Fruit fly (Drosophila melanogaster) whole organism, embryonic: ENCODE results near the gene CG11085.

Experiments used
- B-H1 ChIP-seq: fragments of 200-800 bp; sonication (Bioruptor generic); IDR thresholded peaks from 3 replicates; pipeline ENCODE4 v1.3.6; 2022; ENCODE audit warnings: missing biosample characterization, missing genetic modification characterization
- CG10267 ChIP-seq: fragments of 200-800 bp; sonication (Bioruptor generic); optimal IDR thresholded peaks from 2 replicates; lab custom pipeline; 2018; ENCODE audit warnings: missing biosample characterization, mild to moderate bottlenecking, missing genetic modification characterization, moderate library complexity
- CG10431 ChIP-seq: fragments of 200-800 bp; sonication (Bioruptor generic); optimal IDR thresholded peaks from 3 replicates; lab custom pipeline; 2018; ENCODE audit warnings: missing biosample characterization, mild to moderate bottlenecking, missing genetic modification characterization
- CG10462 ChIP-seq: fragments of 200-800 bp; sonication (Bioruptor generic); optimal IDR thresholded peaks from 2 replicates; lab custom pipeline; 2016; ENCODE audit warnings: missing biosample characterization, missing genetic modification characterization
- CG11247 ChIP-seq: fragments of 200-800 bp; sonication (Bioruptor generic); IDR thresholded peaks from 2 replicates; pipeline ENCODE4 v1.3.6; 2022; ENCODE audit warnings: missing biosample characterization, missing genetic modification characterization
- CG12236 ChIP-seq: fragments of 200-800 bp; sonication (Bioruptor generic); optimal IDR thresholded peaks from 2 replicates; lab custom pipeline; 2016; ENCODE audit warnings: missing biosample characterization, missing genetic modification characterization
- CG13123 ChIP-seq: fragments of 200-800 bp; sonication (Bioruptor generic); optimal IDR thresholded peaks from 2 replicates; lab custom pipeline; 2016; ENCODE audit warnings: missing biosample characterization, missing genetic modification characterization
- CG13296 ChIP-seq: fragments of 200-800 bp; sonication (Bioruptor generic); optimal IDR thresholded peaks from 3 replicates; lab custom pipeline; 2018; ENCODE audit warnings: missing biosample characterization, mild to moderate bottlenecking, missing genetic modification characterization
- CG18619 ChIP-seq: fragments of 200-800 bp; sonication (Bioruptor generic); optimal IDR thresholded peaks from 3 replicates; lab custom pipeline; 2017; ENCODE audit warnings: missing biosample characterization, mild to moderate bottlenecking, missing genetic modification characterization
- CG2199 ChIP-seq: fragments of 200-800 bp; sonication (Bioruptor generic); IDR thresholded peaks from 3 replicates; pipeline ENCODE4 v1.3.6; 2022; ENCODE audit warnings: missing biosample characterization, missing genetic modification characterization
- CG2712 ChIP-seq: fragments of 200-800 bp; optimal IDR thresholded peaks from 3 replicates; lab custom pipeline; 2019; ENCODE audit warnings: missing biosample characterization, mild to moderate bottlenecking, missing genetic modification characterization, moderate library complexity
- CG4854 ChIP-seq: fragments of 200-800 bp; sonication (Bioruptor generic); optimal IDR thresholded peaks from 2 replicates; lab custom pipeline; 2016; ENCODE audit warnings: missing biosample characterization, missing genetic modification characterization, inconsistent platforms
- CG6175 ChIP-seq: fragments of 200-800 bp; sonication (Bioruptor generic); IDR thresholded peaks from 3 replicates; pipeline ENCODE4 v1.3.6; 2022; ENCODE audit warnings: missing biosample characterization, missing genetic modification characterization
- CG7556 ChIP-seq: fragments of 200-800 bp; sonication (Bioruptor generic); optimal IDR thresholded peaks from 2 replicates; lab custom pipeline; 2017; ENCODE audit warnings: missing biosample characterization, mild to moderate bottlenecking, missing genetic modification characterization
- CG8359 ChIP-seq: fragments of 200-800 bp; sonication (Bioruptor generic); optimal IDR thresholded peaks from 2 replicates; lab custom pipeline; 2017; ENCODE audit warnings: missing biosample characterization, mild to moderate bottlenecking, missing genetic modification characterization, borderline replicate concordance
- CG9797 ChIP-seq: fragments of 200-800 bp; sonication (Bioruptor generic); optimal IDR thresholded peaks from 3 replicates; lab custom pipeline; 2018; ENCODE audit warnings: missing biosample characterization, mild to moderate bottlenecking, missing genetic modification characterization
- CG9817 ChIP-seq: fragments of 200-800 bp; sonication (Bioruptor generic); optimal IDR thresholded peaks from 2 replicates; lab custom pipeline; 2018; ENCODE audit warnings: missing biosample characterization, mild to moderate bottlenecking, missing genetic modification characterization, moderate library complexity
- CG9876 ChIP-seq: fragments of 200-800 bp; sonication (Bioruptor generic); optimal IDR thresholded peaks from 2 replicates; lab custom pipeline; 2016; ENCODE audit warnings: missing biosample characterization, missing genetic modification characterization
- CHES-1-like ChIP-seq: fragments of 200-800 bp; sonication (Bioruptor generic); optimal IDR thresholded peaks from 2 replicates; lab custom pipeline; 2016; ENCODE audit warnings: missing biosample characterization, missing genetic modification characterization
- CoRest ChIP-seq: fragments of 200-800 bp; sonication (Bioruptor generic); optimal IDR thresholded peaks from 3 replicates; lab custom pipeline; 2018; ENCODE audit warnings: missing biosample characterization, mild to moderate bottlenecking, missing genetic modification characterization, moderate library complexity
- D ChIP-seq, 2 experiments: fragments of 200-800 bp in 1 of 2; fragments of >200 bp in 1 of 2; sonication (Bioruptor generic) in 1 of 2; optimal IDR thresholded peaks; 2 replicates in 1 of 2; 3 replicates in 1 of 2; lab custom pipeline; 2017; ENCODE audit warnings: mild to moderate bottlenecking in 1 of 2, missing biosample characterization in 1 of 2, missing genetic modification characterization in 1 of 2, missing genetic modification reagents in 1 of 2
- D19A ChIP-seq: fragments of 200-800 bp; optimal IDR thresholded peaks from 3 replicates; lab custom pipeline; 2019; ENCODE audit warnings: missing biosample characterization, mild to moderate bottlenecking, missing genetic modification characterization, moderate library complexity
- D19B ChIP-seq: fragments of 200-800 bp; sonication (Bioruptor generic); optimal IDR thresholded peaks from 2 replicates; lab custom pipeline; 2017; ENCODE audit warnings: missing biosample characterization, mild to moderate bottlenecking, missing genetic modification characterization
- E2f1 ChIP-seq: fragments of 200-800 bp; sonication (Bioruptor generic); IDR thresholded peaks from 2 replicates; pipeline ENCODE4 v1.3.6; 2022; ENCODE audit warnings: missing biosample characterization, missing genetic modification characterization
- Ets97D ChIP-seq: fragments of 200-800 bp; sonication (Bioruptor generic); optimal IDR thresholded peaks from 3 replicates; lab custom pipeline; 2016; ENCODE audit warnings: missing biosample characterization, missing genetic modification characterization
- Gsc ChIP-seq: fragments of 200-800 bp; sonication (Bioruptor generic); IDR thresholded peaks from 2 replicates; pipeline ENCODE4 v1.3.6; 2022; ENCODE audit warnings: missing biosample characterization, missing genetic modification characterization
- H15 ChIP-seq: fragments of 200-800 bp; sonication (Bioruptor generic); IDR thresholded peaks from 3 replicates; pipeline ENCODE4 v1.3.6; 2022; ENCODE audit warnings: missing biosample characterization, missing genetic modification characterization
- Kr ChIP-seq: fragments of 200-800 bp; sonication (Bioruptor generic); optimal IDR thresholded peaks from 2 replicates; lab custom pipeline; 2017; ENCODE audit warnings: missing biosample characterization, mild to moderate bottlenecking, missing genetic modification characterization
- Lpt ChIP-seq: fragments of >200 bp; optimal IDR thresholded peaks from 2 replicates; lab custom pipeline; 2018; ENCODE audit warnings: missing biosample characterization, missing genetic modification characterization
- Poxn ChIP-seq: fragments of 200-800 bp; sonication (Bioruptor generic); IDR thresholded peaks from 2 replicates; pipeline ENCODE4 v1.3.6; 2022; ENCODE audit warnings: missing biosample characterization, missing genetic modification characterization
- Ptx1 ChIP-seq: fragments of 200-800 bp; sonication (Bioruptor generic); IDR thresholded peaks from 2 replicates; pipeline ENCODE4 v1.3.6; 2022; ENCODE audit warnings: missing biosample characterization, missing genetic modification characterization
- Rx ChIP-seq: fragments of 200-800 bp; sonication (Bioruptor generic); IDR thresholded peaks from 2 replicates; pipeline ENCODE4 v1.3.6; 2022; ENCODE audit warnings: missing biosample characterization, missing genetic modification characterization
- Sry-β ChIP-seq: fragments of 200-800 bp; sonication (Bioruptor generic); optimal IDR thresholded peaks from 2 replicates; lab custom pipeline; 2018; ENCODE audit warnings: missing biosample characterization, mild to moderate bottlenecking, missing genetic modification characterization, moderate library complexity
- Usf ChIP-seq: fragments of 200-800 bp; sonication (Bioruptor generic); optimal IDR thresholded peaks from 2 replicates; lab custom pipeline; 2017; ENCODE audit warnings: missing genotype, missing biosample characterization, missing genetic modification characterization
- Xbp1 ChIP-seq: fragments of 200-800 bp; sonication (Bioruptor generic); optimal IDR thresholded peaks from 3 replicates; lab custom pipeline; 2016; ENCODE audit warnings: missing biosample characterization, mild to moderate bottlenecking, missing genetic modification characterization
- ap ChIP-seq: fragments of 200-800 bp; sonication (Bioruptor generic); IDR thresholded peaks from 2 replicates; pipeline ENCODE4 v1.3.6; 2022; ENCODE audit warnings: missing biosample characterization, missing genetic modification characterization
- bowl ChIP-seq: fragments of 200-800 bp; sonication (Bioruptor generic); IDR thresholded peaks from 2 replicates; pipeline ENCODE4 v1.3.6; 2022; ENCODE audit warnings: missing biosample characterization, missing genetic modification characterization
- cas ChIP-seq: fragments of 200-800 bp; sonication (Bioruptor generic); IDR thresholded peaks from 2 replicates; pipeline ENCODE4 v1.3.6; 2022; ENCODE audit warnings: missing biosample characterization, missing genetic modification characterization
- ci ChIP-seq: fragments of 200-800 bp; sonication (Bioruptor generic); IDR thresholded peaks from 3 replicates; pipeline ENCODE4 v1.3.6; 2022; ENCODE audit warnings: missing biosample characterization, missing genetic modification characterization
- emc ChIP-seq: fragments of 200-800 bp; sonication (Bioruptor generic); optimal IDR thresholded peaks from 2 replicates; lab custom pipeline; 2016; ENCODE audit warnings: missing biosample characterization, missing genetic modification characterization
- gce ChIP-seq: fragments of 200-800 bp; sonication (Bioruptor generic); IDR thresholded peaks from 3 replicates; pipeline ENCODE4 v1.3.6; 2022; ENCODE audit warnings: missing biosample characterization, missing genetic modification characterization
- gem ChIP-seq: fragments of 200-800 bp; sonication (Bioruptor generic); optimal IDR thresholded peaks from 2 replicates; lab custom pipeline; 2019; ENCODE audit warnings: missing biosample characterization, mild to moderate bottlenecking, missing genetic modification characterization, moderate library complexity
- grau ChIP-seq: fragments of 200-800 bp; optimal IDR thresholded peaks from 3 replicates; lab custom pipeline; 2019; ENCODE audit warnings: missing biosample characterization, mild to moderate bottlenecking, missing genetic modification characterization, moderate library complexity
- jing ChIP-seq: fragments of 200-800 bp; sonication (Bioruptor generic); optimal IDR thresholded peaks from 2 replicates; lab custom pipeline; 2018; ENCODE audit warnings: missing biosample characterization, mild to moderate bottlenecking, missing genetic modification characterization
- ken ChIP-seq: fragments of 200-800 bp; sonication (Bioruptor generic); IDR thresholded peaks from 3 replicates; pipeline ENCODE4 v1.3.6; 2022; ENCODE audit warnings: missing biosample characterization, missing genetic modification characterization
- otp ChIP-seq: fragments of 200-800 bp; sonication (Bioruptor generic); IDR thresholded peaks from 3 replicates; pipeline ENCODE4, ENCODE4 v1.3.6; 2022; ENCODE audit warnings: missing biosample characterization, missing genetic modification characterization
- tgo ChIP-seq: fragments of 200-800 bp; sonication (Bioruptor generic); IDR thresholded peaks from 3 replicates; pipeline ENCODE4 v1.3.6; 2022; ENCODE audit warnings: missing biosample characterization, missing genetic modification characterization
- toy ChIP-seq: fragments of 200-800 bp; sonication (Bioruptor generic); IDR thresholded peaks from 2 replicates; pipeline ENCODE4 v1.3.6; 2022; ENCODE audit warnings: missing biosample characterization, missing genetic modification characterization
- ttk ChIP-seq: fragments of 200-800 bp; sonication (Bioruptor generic); IDR thresholded peaks from 2 replicates; pipeline ENCODE4 v2.1.2; 2022; ENCODE audit warnings: missing biosample characterization, missing genetic modification characterization
- zfh1 ChIP-seq: fragments of 200-800 bp; sonication (Bioruptor generic); IDR thresholded peaks from 3 replicates; pipeline ENCODE4 v1.3.6; 2022; ENCODE audit warnings: missing biosample characterization, missing genetic modification characterization

The CG11085 gene

dm6 chrX:12631317-12632156 lies 15.4 kb downstream of the CG11085 start, which contains the start of gene Tomosyn (continued):
- TF ChIP-seq Ptx1 (peak; percentile 23; the same call in 1 of the 2 replicates), otp (GFP tag; lab: Robert Waterston, UW) (no peak), ap (GFP tag; lab: Robert Waterston, UW) (no peak), CG10431 (GFP tag; lab: Kevin White, UChicago) (no peak), CG4854 (GFP tag; lab: Kevin White, UChicago) (peak; percentile 22), E2f1 (GFP tag; lab: Robert Waterston, UW) (no peak), D (optimal IDR thresholded peaks at IDR 0.05; lab: Kevin White, UChicago) (no peak), D (GFP tag; optimal IDR thresholded peaks at IDR 0.05; lab: Kevin White, UChicago) (no peak), zfh1 (GFP tag; lab: Robert Waterston, UW) (no peak), bowl (GFP tag; lab: Robert Waterston, UW) (no peak), CHES-1-like (peak; percentile 51), Gsc (GFP tag; lab: Robert Waterston, UW) (no peak), jing (GFP tag; lab: Kevin White, UChicago) (no peak), CG9817 (tag; lab: Kevin White, UChicago) (peak; percentile 28), ttk (GFP tag; lab: Robert Waterston, UW) (no peak), Lpt (no peak), D19B (no peak), Rx (GFP tag; lab: Robert Waterston, UW) (no peak), gem (tag; lab: Kevin White, UChicago) (peak; percentile 69), emc (no peak), CG7556 (peak; percentile 23), grau (tag; lab: Kevin White, UChicago) (peak; percentile 54), CG13123 (GFP tag; lab: Kevin White, UChicago) (peak; percentile 4), ken (peak; percentile 22; the same call in 1 of the 3 replicates), CG2199 (no peak), Sry-β (GFP tag; lab: Kevin White, UChicago) (no peak), CG13296 (GFP tag; lab: Kevin White, UChicago) (no peak), CG18619 (GFP tag; lab: Kevin White, UChicago) (peak; percentile 37), cas (GFP tag; lab: Robert Waterston, UW) (no peak), B-H1 (no peak), ci (GFP tag; lab: Robert Waterston, UW) (peak; percentile 41; the same call in 2 of the 3 replicates), CG9876 (GFP tag; lab: Kevin White, UChicago) (no peak), Poxn (GFP tag; lab: Robert Waterston, UW) (no peak), Ets97D (peak; percentile 67), CG10462 (no peak), toy (GFP tag; lab: Robert Waterston, UW) (no peak), Xbp1 (GFP tag; lab: Kevin White, UChicago) (peak; percentile 56), CG6175 (GFP tag; lab: Robert Waterston, UW) (no peak), CoRest (peak; percentile 74), CG8359 (GFP tag; lab: Kevin White, UChicago) (no peak), CG12236 (no peak), Kr (GFP tag; lab: Kevin White, UChicago) (no peak), CG11247 (GFP tag; lab: Robert Waterston, UW) (no peak), CG9797 (GFP tag; lab: Kevin White, UChicago) (peak; percentile 59), Usf (GFP tag; lab: Kevin White, UChicago) (no peak), H15 (GFP tag; lab: Robert Waterston, UW) (no peak), tgo (GFP tag; lab: Robert Waterston, UW) (no peak), D19A (peak; percentile 24), CG2712 (peak; percentile 64), gce (GFP tag; lab: Robert Waterston, UW) (no peak), CG10267 (tag; lab: Kevin White, UChicago) (peak; percentile 55)
